Worm (Caenorhabditis elegans) whole organism, young adult: ENCODE measurements around the gene irld-63.

Source experiments
- B0336.3 ChIP-seq: fragments of 200-800 bp; sonication (Bioruptor generic); IDR thresholded peaks from 2 replicates; pipeline ENCODE4 v1.3.6; 2022; ENCODE audit warnings: missing genetic modification characterization, missing compliant biosample characterization
- C06A6.2 ChIP-seq: fragments of 200-800 bp; sonication (Bioruptor generic); conservative IDR thresholded peaks from 2 replicates; pipeline ENCODE4 v1.3.6; 2022; ENCODE audit warnings: missing genetic modification characterization, missing compliant biosample characterization
- F10E7.11 ChIP-seq: sonication (generic microtip); optimal IDR thresholded peaks from 2 replicates; lab custom pipeline; 2017; ENCODE audit warnings: mild to moderate bottlenecking, missing genetic modification characterization, moderate library complexity, missing compliant biosample characterization
- F23B12.7 ChIP-seq: sonication (generic microtip); optimal IDR thresholded peaks from 2 replicates; lab custom pipeline; 2017; ENCODE audit warnings: missing genetic modification characterization, mild to moderate bottlenecking, missing compliant biosample characterization, antibody characterized with exemption, moderate library complexity; ENCODE audit not compliant: insufficient read depth
- T07F8.4 ChIP-seq: sonication (generic microtip); optimal IDR thresholded peaks from 2 replicates; lab custom pipeline; 2016; ENCODE audit warnings: mild to moderate bottlenecking, missing genetic modification characterization, moderate library complexity, missing compliant biosample characterization
- T26A5.8 ChIP-seq: sonication (generic microtip); optimal IDR thresholded peaks from 2 replicates; lab custom pipeline; 2016; ENCODE audit warnings: missing genetic modification characterization, missing compliant biosample characterization
- Y53F4B.3 ChIP-seq: fragments of 200-800 bp; sonication (Bioruptor generic); IDR thresholded peaks from 2 replicates; pipeline ENCODE4 v1.3.6; 2022; ENCODE audit warnings: missing genetic modification reagents, missing genetic modification characterization, missing compliant biosample characterization
- Y79H2A.3 ChIP-seq: fragments of 200-800 bp; sonication (Bioruptor generic); conservative IDR thresholded peaks from 2 replicates; pipeline ENCODE4 v1.3.6; 2022; ENCODE audit warnings: missing genetic modification reagents, missing genetic modification characterization, missing compliant biosample characterization
- ZK185.1 ChIP-seq: sonication (generic microtip); optimal IDR thresholded peaks from 2 replicates; lab custom pipeline; 2016; ENCODE audit warnings: mild to moderate bottlenecking, missing genetic modification characterization, missing compliant biosample characterization; ENCODE audit not compliant: poor library complexity, severe bottlenecking
- akir-1 ChIP-seq: fragments of 200-800 bp; sonication (Bioruptor generic); optimal IDR thresholded peaks from 2 replicates; lab custom pipeline; 2018; ENCODE audit warnings: mild to moderate bottlenecking, missing genetic modification characterization, moderate library complexity, missing compliant biosample characterization
- athp-1 ChIP-seq: sonication (generic microtip); optimal IDR thresholded peaks from 2 replicates; lab custom pipeline; 2017; ENCODE audit warnings: mild to moderate bottlenecking, missing genetic modification characterization, missing compliant biosample characterization
- attf-5 ChIP-seq: fragments of 200-800 bp; sonication (Bioruptor generic); optimal IDR thresholded peaks from 2 replicates; lab custom pipeline; 2018; ENCODE audit warnings: mild to moderate bottlenecking, missing genetic modification characterization, missing compliant biosample characterization
- bed-1 ChIP-seq: fragments of 200-800 bp; sonication (Bioruptor generic); IDR thresholded peaks from 2 replicates; pipeline ENCODE4 v1.3.6; 2022; ENCODE audit warnings: missing genetic modification reagents, missing genetic modification characterization, missing compliant biosample characterization
- dpl-1 ChIP-seq: fragments of 150-350 bp; optimal IDR thresholded peaks from 2 replicates; lab custom pipeline; 2014; ENCODE audit warnings: missing biosample characterization, missing genetic modification reagents, missing genetic modification characterization
- egl-44 ChIP-seq: fragments of 200-800 bp; sonication (Bioruptor generic); IDR thresholded peaks from 2 replicates; pipeline ENCODE4 v1.3.6; 2022; ENCODE audit warnings: missing genetic modification reagents, missing genetic modification characterization, missing compliant biosample characterization
- egrh-3 ChIP-seq: fragments of 200-800 bp; sonication (Bioruptor generic); IDR thresholded peaks from 2 replicates; pipeline ENCODE4 v1.3.6; 2022; ENCODE audit warnings: missing genetic modification reagents, missing genetic modification characterization, missing compliant biosample characterization
- him-1 ChIP-seq: sonication (generic microtip); optimal IDR thresholded peaks from 2 replicates; lab custom pipeline; 2016; ENCODE audit warnings: missing genotype, missing genetic modification reagents, missing genetic modification characterization, missing compliant biosample characterization
- hmg-1.2 ChIP-seq: fragments of 200-800 bp; sonication (Bioruptor generic); IDR thresholded peaks from 2 replicates; pipeline ENCODE4 v1.3.6; 2022; ENCODE audit warnings: missing genetic modification reagents, missing genetic modification characterization, missing compliant biosample characterization
- hmg-20 ChIP-seq: fragments of 200-800 bp; sonication (Bioruptor generic); IDR thresholded peaks from 2 replicates; pipeline ENCODE4 v1.3.6; 2022; ENCODE audit warnings: missing genetic modification reagents, missing genetic modification characterization, missing compliant biosample characterization
- hrde-1 ChIP-seq: sonication (generic microtip); optimal IDR thresholded peaks from 2 replicates; lab custom pipeline; 2016; ENCODE audit warnings: missing genetic modification characterization, mild to moderate bottlenecking, missing compliant biosample characterization, moderate library complexity, missing genotype, missing genetic modification reagents, borderline replicate concordance
- lag-1 ChIP-seq: fragments of 200-800 bp; sonication (Bioruptor generic); IDR thresholded peaks from 2 replicates; pipeline ENCODE4 v1.3.6; 2022; ENCODE audit warnings: missing genetic modification reagents, missing genetic modification characterization, missing compliant biosample characterization
- let-607 ChIP-seq, 2 experiments: fragments of 200-800 bp in 1 of 2; sonication (Bioruptor generic) in 1 of 2; sonication (generic microtip) in 1 of 2; optimal IDR thresholded peaks; 2 replicates each; lab custom pipeline; 2016 to 2018; ENCODE audit warnings: mild to moderate bottlenecking in 2 of 2, missing compliant biosample characterization in 2 of 2, missing genetic modification characterization in 2 of 2, moderate library complexity in 2 of 2, missing genotype in 1 of 2
- lin-40 ChIP-seq: sonication (generic microtip); optimal IDR thresholded peaks from 2 replicates; lab custom pipeline; 2016; ENCODE audit warnings: missing genetic modification characterization, mild to moderate bottlenecking, missing compliant biosample characterization, missing genotype, missing genetic modification reagents
- madf-10 ChIP-seq: sonication (generic microtip); optimal IDR thresholded peaks from 2 replicates; lab custom pipeline; 2016; ENCODE audit warnings: mild to moderate bottlenecking, missing genetic modification characterization, missing compliant biosample characterization
- mes-4 ChIP-seq: sonication (generic microtip); optimal IDR thresholded peaks from 2 replicates; lab custom pipeline; 2016; ENCODE audit warnings: missing genotype, missing genetic modification characterization, missing compliant biosample characterization
- nfya-2 ChIP-seq: fragments of 200-800 bp; sonication (Bioruptor generic); IDR thresholded peaks from 2 replicates; pipeline ENCODE4 v1.3.6; 2022; ENCODE audit warnings: missing genetic modification reagents, missing genetic modification characterization, missing compliant biosample characterization
- pbrm-1 ChIP-seq: fragments of 200-800 bp; sonication (Bioruptor generic); IDR thresholded peaks from 2 replicates; pipeline ENCODE4 v1.3.6; 2022; ENCODE audit warnings: missing genetic modification reagents, missing genetic modification characterization, missing compliant biosample characterization
- rec-8 ChIP-seq, 2 experiments: sonication (generic microtip); optimal IDR thresholded peaks; 2 replicates each; lab custom pipeline; 2016; ENCODE audit warnings: mild to moderate bottlenecking in 2 of 2, missing genetic modification characterization in 2 of 2, missing genetic modification reagents in 2 of 2, missing genotype in 2 of 2, missing biosample characterization in 1 of 2, missing compliant biosample characterization in 1 of 2, moderate library complexity in 1 of 2
- repo-1 ChIP-seq: sonication (generic microtip); optimal IDR thresholded peaks from 2 replicates; lab custom pipeline; 2017; ENCODE audit warnings: mild to moderate bottlenecking, missing genetic modification characterization, missing compliant biosample characterization
- somi-1 ChIP-seq: fragments of 200-800 bp; sonication (Bioruptor generic); optimal IDR thresholded peaks from 2 replicates; lab custom pipeline; 2018; ENCODE audit warnings: mild to moderate bottlenecking, missing genetic modification characterization, missing compliant biosample characterization
- sptf-2 ChIP-seq: fragments of 200-800 bp; sonication (Bioruptor generic); optimal IDR thresholded peaks from 2 replicates; lab custom pipeline; 2018; ENCODE audit warnings: mild to moderate bottlenecking, missing genetic modification characterization, missing compliant biosample characterization
- tlf-1 ChIP-seq: fragments of 200-800 bp; sonication (Bioruptor generic); optimal IDR thresholded peaks from 2 replicates; lab custom pipeline; 2018; ENCODE audit warnings: mild to moderate bottlenecking, missing genetic modification characterization, missing compliant biosample characterization
- xnd-1 ChIP-seq: sonication (generic microtip); optimal IDR thresholded peaks from 2 replicates; lab custom pipeline; 2016; ENCODE audit warnings: missing genotype, missing genetic modification reagents, missing genetic modification characterization, missing compliant biosample characterization
- ztf-18 ChIP-seq: sonication (generic microtip); optimal IDR thresholded peaks from 2 replicates; lab custom pipeline; 2016; ENCODE audit warnings: missing genotype, mild to moderate bottlenecking, missing genetic modification characterization, missing compliant biosample characterization
- ztf-22 ChIP-seq: fragments of 200-800 bp; sonication (Bioruptor generic); optimal IDR thresholded peaks from 2 replicates; lab custom pipeline; 2018; ENCODE audit warnings: mild to moderate bottlenecking, missing genetic modification characterization, moderate library complexity, missing compliant biosample characterization
- ztf-6 ChIP-seq: fragments of 200-800 bp; sonication (Bioruptor generic); IDR thresholded peaks from 2 replicates; pipeline ENCODE4 v1.3.6; 2022; ENCODE audit warnings: missing genetic modification reagents, missing genetic modification characterization, missing compliant biosample characterization

Gene irld-63

ce11 chrII:2930499-2930898 is at the start of gene irld-63, which contains the start of gene irld-64:
Gene irld-63, plus strand, starts transcription at chrII:2930728.
Gene irld-64, minus strand, starts transcription at chrII:2930599.
- no peak for TF ChIP-seq egl-44 (GFP tag; lab: Robert Waterston, UW)
- no peak for TF ChIP-seq ztf-6 (GFP tag; lab: Robert Waterston, UW)
- TF ChIP-seq tlf-1 = no peak
- TF ChIP-seq ztf-18 (tag; lab: Kevin White, UChicago) = no peak
- no peak for TF ChIP-seq xnd-1 (tag; lab: Kevin White, UChicago)
- no peak for TF ChIP-seq C06A6.2 (GFP tag; lab: Robert Waterston, UW)
- no peak for TF ChIP-seq dpl-1 (GFP tag; lab: Kevin White, UChicago)
- TF ChIP-seq mes-4 (tag; lab: Kevin White, UChicago) = no peak
- no peak for TF ChIP-seq somi-1 (GFP tag; lab: Kevin White, UChicago)
- TF ChIP-seq athp-1 (tag; lab: Kevin White, UChicago) = no peak
- no peak for TF ChIP-seq F23B12.7 (tag; lab: Kevin White, UChicago)

- no peak for TF ChIP-seq hrde-1
- peak; percentile 19 for TF ChIP-seq egrh-3 (GFP tag; lab: Robert Waterston, UW)
- no peak for TF ChIP-seq Y53F4B.3
- no peak for TF ChIP-seq madf-10 (tag; lab: Kevin White, UChicago)
- TF ChIP-seq sptf-2 = no peak
- TF ChIP-seq ZK185.1 (tag; lab: Kevin White, UChicago) = no peak
- no peak for TF ChIP-seq let-607 (tag; optimal IDR thresholded peaks at IDR 0.05; lab: Kevin White, UChicago)
- TF ChIP-seq ztf-22 (GFP tag; lab: Kevin White, UChicago) = no peak
- no peak for TF ChIP-seq B0336.3 (GFP tag; lab: Robert Waterston, UW)
- TF ChIP-seq rec-8 (tag; optimal IDR thresholded peaks at IDR 0.05; lab: Kevin White, UChicago) = no peak
- TF ChIP-seq him-1 = no peak
- TF ChIP-seq hmg-1.2 (GFP tag; lab: Robert Waterston, UW) = peak; percentile 81
- TF ChIP-seq T07F8.4 = no peak
- TF ChIP-seq F10E7.11 (tag; lab: Kevin White, UChicago) = no peak
- TF ChIP-seq pbrm-1 = no peak
- TF ChIP-seq hmg-20 = 0 out of 2 replicates have a peak, but pooled peaks have one; percentile 23
- TF ChIP-seq lag-1 (GFP tag; lab: Robert Waterston, UW) = 0 out of 2 replicates have a peak, but pooled peaks have one; percentile 31
- TF ChIP-seq T26A5.8 (tag; lab: Kevin White, UChicago) = no peak
- no peak for TF ChIP-seq tlf-1
- no peak for TF ChIP-seq akir-1
Measured at ce11 chrII:2881088-2881487, 49.4 kb upstream of the irld-63 start.

DNA sequence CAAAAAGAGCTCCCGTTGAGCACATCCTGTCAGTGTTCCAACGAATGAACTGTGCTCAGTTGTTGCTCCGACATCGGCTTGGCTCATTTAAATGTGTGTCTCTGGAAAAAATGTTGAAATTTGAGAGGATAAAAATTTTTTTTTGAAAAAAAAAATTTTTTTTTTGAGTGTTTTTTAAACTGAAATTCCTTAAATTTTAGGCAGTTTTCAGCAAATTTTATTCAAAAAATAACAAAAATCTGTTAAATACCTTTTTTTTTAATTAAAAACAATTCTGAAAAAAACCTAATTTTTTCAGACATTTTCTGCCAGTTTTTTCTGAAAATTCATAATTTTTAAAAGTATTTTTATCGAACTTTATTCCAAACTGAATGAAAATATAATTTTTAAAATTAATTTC is 45.7 kb upstream of the irld-63 start, which contains the start of gene pigw-1:
TSS of gene pigw-1 (minus strand) at position 101 of the 400 bp plus-strand sequence.
- no peak for TF ChIP-seq nfya-2 (GFP tag; lab: Robert Waterston, UW)
- no peak for TF ChIP-seq bed-1 (GFP tag; lab: Robert Waterston, UW)
- no peak for TF ChIP-seq repo-1
- no peak for TF ChIP-seq attf-5 (GFP tag; lab: Kevin White, UChicago)
- no peak for TF ChIP-seq Y79H2A.3 (GFP tag; lab: Robert Waterston, UW)
- TF ChIP-seq let-607 (tag; optimal IDR thresholded peaks at IDR 0.05; lab: Kevin White, UChicago) = no peak
- no peak for TF ChIP-seq lin-40 (tag; lab: Kevin White, UChicago)
- no peak for TF ChIP-seq xnd-1 (tag; lab: Kevin White, UChicago)
